Worm (Caenorhabditis elegans): ENCODE data around the gene F02C12.2.

- TF ChIP-seq nhr-80 (tag; optimal IDR thresholded peaks at IDR 0.05) (no peak), ztf-26 (tag; optimal IDR thresholded peaks at IDR 0.05) (no peak), somi-1 (GFP tag; optimal IDR thresholded peaks at IDR 0.05) (no peak), pha-4 (tag; optimal IDR thresholded peaks at IDR 0.05) (no peak), ztf-28 (GFP tag; IDR thresholded peaks at IDR 0.05) (no peak), Y79H2A.3 (GFP tag; conservative IDR thresholded peaks at IDR 0.05) (no peak), nfya-1 (tag; optimal IDR thresholded peaks at IDR 0.05; ENCODE audit: borderline replicate concordance, insufficient read depth) (no peak), B0035.1 (tag; optimal IDR thresholded peaks at IDR 0.05) (no peak)
Measured at ce11 chrX:13411306-13411705, 12.2 kb upstream of the F02C12.2 start.
